Fruit fly (Drosophila melanogaster): Measurements from ENCODE around the gene sav.

The sav gene

dm6 chr3R:23061209-23061608 lies at the start of gene sav, which contains the start of gene Ublcp1:
Gene sav (minus strand): TSS chr3R:23061304.
Gene Ublcp1 (plus strand): TSS chr3R:23061493.
- no peak for TF ChIP-seq CTCF (optimal IDR thresholded peaks at IDR 0.05)
- no peak for TF ChIP-seq CG8478 (optimal IDR thresholded peaks at IDR 0.05)

DNA sequence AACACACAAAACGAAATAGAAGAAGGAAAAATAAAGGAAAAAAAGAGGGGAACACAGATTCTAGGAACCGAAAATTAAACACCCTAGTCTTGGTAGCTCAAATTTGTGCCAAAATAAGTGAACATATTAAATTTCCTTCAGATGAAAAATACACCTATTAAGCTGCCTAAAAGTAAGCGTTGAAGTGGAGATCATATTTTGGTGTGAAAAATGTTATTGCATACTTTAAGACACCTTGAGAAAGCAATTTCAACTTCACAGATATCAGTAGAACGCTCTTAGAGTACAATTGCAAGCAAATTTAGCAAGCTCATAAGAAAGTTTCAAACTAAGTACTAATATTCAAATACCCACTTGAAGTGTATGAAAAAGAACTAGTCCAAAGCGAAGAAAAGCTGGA lies 49.6 kb upstream of the sav start:
- TF ChIP-seq CTCF (optimal IDR thresholded peaks at IDR 0.05) (no peak), CG8478 (optimal IDR thresholded peaks at IDR 0.05) (no peak)

DNA sequence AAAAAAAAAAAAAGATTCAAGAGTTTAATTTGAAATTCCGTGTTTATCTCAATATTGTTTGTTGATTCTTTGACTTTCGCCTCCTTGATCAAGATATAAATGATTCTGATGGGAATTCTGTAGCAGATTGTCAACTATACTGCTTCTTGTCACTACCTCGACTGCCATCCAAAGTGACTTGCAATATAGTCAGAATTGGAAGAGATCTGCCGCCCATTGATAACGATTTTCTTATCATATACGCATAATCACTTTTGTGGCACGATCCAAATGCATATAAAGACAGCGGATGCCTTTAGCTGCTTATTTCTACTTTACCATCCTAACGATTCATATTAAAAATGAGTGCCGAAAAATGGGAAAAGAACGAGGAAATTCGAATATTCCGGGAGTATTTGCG lies 38.1 kb upstream of the sav start, which contains the start of gene CG6738:
Gene CG6738 (plus strand): TSS at position 301 of the 400 bp plus-strand sequence.
- no peak for TF ChIP-seq CTCF (optimal IDR thresholded peaks at IDR 0.05)
- TF ChIP-seq CG8478 (optimal IDR thresholded peaks at IDR 0.05), result no peak

- no peak for TF ChIP-seq CTCF (optimal IDR thresholded peaks at IDR 0.05)
- no peak for TF ChIP-seq CG8478 (optimal IDR thresholded peaks at IDR 0.05)
These were observed 36.2 kb upstream of the sav start, which contains the start of gene CG6733 for dm6 chr3R:23097197-23097809. Gene CG6733 (plus strand): TSS chr3R:23097728.

dm6 chr3R:23095346-23095745 lies 34.2 kb upstream of the sav start, which contains the start of gene CG17109:
Gene CG17109 (plus strand): TSS chr3R:23095690.
- no peak for TF ChIP-seq CG8478 (optimal IDR thresholded peaks at IDR 0.05)
- TF ChIP-seq CTCF (optimal IDR thresholded peaks at IDR 0.05), result no peak

- TF ChIP-seq CG8478 (optimal IDR thresholded peaks at IDR 0.05), result no peak
- no peak for TF ChIP-seq CTCF (optimal IDR thresholded peaks at IDR 0.05)
These were observed 30.6 kb upstream of the sav start, which contains the start of the genes CG17110 and CG6726 for dm6 chr3R:23091586-23092228. Gene CG17110 (plus strand): TSS chr3R:23091724. Gene CG6726 (plus strand): TSS chr3R:23091724.

- TF ChIP-seq CG8478 (optimal IDR thresholded peaks at IDR 0.05) (no peak), CTCF (optimal IDR thresholded peaks at IDR 0.05) (no peak)
These were observed 27.1 kb upstream of the sav start for dm6 chr3R:23088252-23088651.

- TF ChIP-seq CTCF (optimal IDR thresholded peaks at IDR 0.05), result no peak
- TF ChIP-seq CG8478 (optimal IDR thresholded peaks at IDR 0.05), result no peak
These were observed 20.2 kb upstream of the sav start for dm6 chr3R:23081265-23081664.

DNA sequence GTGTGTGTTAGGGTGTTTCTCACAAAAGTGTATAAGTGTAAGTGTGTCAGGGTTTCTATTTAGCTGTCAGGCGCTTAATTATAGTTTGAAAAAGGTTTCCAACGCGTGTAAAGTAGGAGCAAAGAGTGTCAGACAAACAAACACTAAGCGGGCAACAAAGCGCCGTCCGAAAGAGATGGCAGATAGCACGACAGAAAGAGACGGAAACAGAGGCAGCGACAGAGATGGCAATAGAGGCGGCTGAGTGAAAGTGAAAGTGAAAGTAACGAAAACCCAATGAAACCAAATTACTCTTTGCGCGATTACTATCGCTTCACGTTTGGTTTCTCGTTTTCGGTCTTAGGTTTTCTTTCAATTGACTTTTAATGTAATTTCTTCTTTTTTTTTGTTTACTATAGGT lies 13.4 kb upstream of the sav start:
- no peak for TF ChIP-seq CG8478 (optimal IDR thresholded peaks at IDR 0.05)
- no peak for TF ChIP-seq CTCF (optimal IDR thresholded peaks at IDR 0.05)

dm6 chr3R:23067209-23067826 lies 6.2 kb upstream of the sav start, which contains the start of gene CG17111:
Gene CG17111 (minus strand): TSS chr3R:23067259.
- TF ChIP-seq CG8478 (optimal IDR thresholded peaks at IDR 0.05) (no peak), CTCF (optimal IDR thresholded peaks at IDR 0.05) (no peak)

DNA sequence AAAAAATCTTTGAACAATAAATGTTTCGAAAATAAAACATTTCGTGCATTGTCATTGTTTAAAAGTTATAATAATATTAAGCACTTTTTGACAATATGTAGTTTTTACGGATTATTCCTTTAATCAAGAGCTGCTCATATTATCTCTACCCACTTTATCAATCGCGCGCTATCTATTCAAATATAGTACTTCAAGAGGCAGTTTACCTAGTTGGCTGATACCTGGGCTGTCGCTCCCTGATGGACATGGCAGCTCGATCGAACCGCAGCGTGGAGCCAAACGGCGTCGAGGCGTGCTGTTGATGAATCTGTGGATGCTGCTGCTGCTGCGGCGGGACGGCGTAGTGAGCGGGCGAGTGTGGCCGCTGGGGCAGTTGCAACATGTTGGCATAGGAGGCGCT lies 938 bp downstream of the sav start:
- TF ChIP-seq CTCF (optimal IDR thresholded peaks at IDR 0.05) (no peak), CG8478 (optimal IDR thresholded peaks at IDR 0.05) (no peak)

DNA sequence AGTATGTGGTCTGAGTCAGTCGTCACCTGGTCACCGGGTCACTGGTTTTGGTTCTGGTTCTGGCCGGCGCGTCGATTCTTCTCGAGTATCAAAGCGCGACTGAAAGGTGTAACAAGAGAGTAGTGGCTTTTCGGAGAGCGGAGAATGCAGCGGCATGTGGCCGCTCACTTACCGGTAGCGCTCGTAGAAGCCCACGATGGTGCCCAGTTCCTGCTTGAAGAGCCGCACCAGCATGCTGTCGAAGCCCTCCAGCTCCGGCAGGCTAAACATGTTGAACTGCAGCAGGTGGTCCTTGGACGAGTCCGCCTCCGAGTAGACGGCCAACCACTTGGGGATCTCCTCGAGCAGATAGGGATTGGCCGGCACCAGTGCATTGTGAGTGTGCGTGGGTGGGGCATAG lies 2.2 kb downstream of the sav start, which contains the start of gene Ctns:
Gene Ctns (minus strand): TSS at position 101 of the 400 bp plus-strand sequence.
- TF ChIP-seq CG8478 (optimal IDR thresholded peaks at IDR 0.05) (no peak), CTCF (optimal IDR thresholded peaks at IDR 0.05) (no peak)

DNA sequence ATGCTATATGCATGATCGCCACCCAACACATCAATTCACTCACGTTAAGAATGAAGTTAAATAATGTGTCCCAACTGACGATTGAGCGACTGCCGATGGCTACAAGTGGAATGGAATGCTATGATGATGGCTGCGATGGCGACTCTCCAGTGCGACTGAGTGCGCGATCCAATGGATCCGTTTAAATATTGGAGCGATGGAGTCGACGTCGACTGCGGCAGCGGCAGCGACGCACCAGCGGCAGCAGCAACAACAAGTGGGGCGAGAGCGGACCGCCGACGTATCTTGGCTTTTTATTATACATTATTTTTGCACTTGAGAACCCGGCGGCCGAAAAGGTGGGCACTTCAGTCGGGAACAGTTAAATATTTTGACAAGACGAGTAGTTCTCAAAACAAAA lies 3.7 kb downstream of the sav start:
- TF ChIP-seq CG8478 (optimal IDR thresholded peaks at IDR 0.05) (no peak), CTCF (optimal IDR thresholded peaks at IDR 0.05) (no peak)

DNA sequence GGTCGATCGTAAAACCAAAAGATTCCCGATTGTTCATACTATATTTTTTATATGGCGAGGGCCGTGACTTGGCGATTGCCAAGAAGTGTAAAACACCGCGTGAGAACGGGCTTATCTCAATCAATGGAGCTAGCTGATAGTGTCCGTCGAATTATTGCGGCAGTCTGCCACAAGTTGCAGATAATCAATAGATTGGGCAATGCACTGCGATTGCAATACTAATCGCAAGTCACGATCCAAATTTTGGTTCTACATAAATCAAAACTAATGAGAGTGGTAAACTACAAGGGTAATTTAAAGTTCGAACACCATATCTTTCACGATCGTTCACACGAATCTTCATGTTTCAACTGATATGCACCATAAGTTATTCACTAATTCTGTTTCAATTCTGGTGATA lies 4.4 kb downstream of the sav start:
- TF ChIP-seq CTCF (optimal IDR thresholded peaks at IDR 0.05) (no peak), CG8478 (optimal IDR thresholded peaks at IDR 0.05) (no peak)

DNA sequence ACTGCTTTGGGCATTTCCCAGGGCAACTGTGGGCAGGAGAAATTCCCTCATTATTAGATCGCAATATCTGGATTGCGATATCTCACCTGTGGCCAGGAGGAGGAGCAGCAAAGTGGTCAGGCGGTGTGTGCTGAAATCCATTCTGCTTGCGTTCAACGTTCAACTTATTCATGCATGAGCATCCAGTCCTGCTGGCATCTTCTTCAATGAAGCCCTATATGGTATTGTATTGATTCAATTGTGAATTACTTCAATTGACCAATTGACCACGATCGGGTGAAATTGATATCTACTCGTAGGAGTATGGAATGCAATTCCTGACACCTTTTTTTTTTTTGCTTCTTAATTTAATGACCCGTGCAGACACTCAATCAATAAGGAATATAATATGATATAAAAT lies 5.0 kb downstream of the sav start:
- no peak for TF ChIP-seq CG8478 (optimal IDR thresholded peaks at IDR 0.05)

- peak in 1 of 2 experiments; percentile 3 for TF ChIP-seq CTCF (optimal IDR thresholded peaks at IDR 0.05)
- TF ChIP-seq CG8478 (optimal IDR thresholded peaks at IDR 0.05), result no peak
These were observed 7.2 kb downstream of the sav start, which contains the start of gene p53 for dm6 chr3R:23053936-23054335. Gene p53 (minus strand): TSS chr3R:23054082.
